Fruit fly (Drosophila melanogaster): ENCODE measurements around the gene Ugt36D1.

Gene Ugt36D1

DNA sequence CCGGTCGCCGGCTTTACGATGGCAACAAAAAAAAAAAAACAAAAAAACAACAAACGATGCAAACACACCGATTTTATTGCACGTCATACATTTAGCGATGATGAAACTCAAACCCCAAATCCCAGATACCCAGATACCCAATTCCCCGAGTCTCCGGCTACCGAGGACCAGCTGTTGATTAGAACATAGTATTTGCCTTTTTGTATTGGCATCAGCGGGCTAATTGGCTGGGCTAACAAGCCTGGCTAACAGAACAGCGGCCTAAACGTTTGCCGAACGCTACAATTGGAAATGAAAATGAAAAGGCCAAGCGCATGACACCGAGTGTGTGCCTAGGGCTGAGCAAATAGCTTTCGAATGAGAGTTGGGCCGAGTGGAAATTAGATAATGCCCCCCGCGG, 41.6 kb downstream of the Ugt36D1 start:
- TF ChIP-seq CG8478 (optimal IDR thresholded peaks at IDR 0.05), result no peak
- TF ChIP-seq CTCF (optimal IDR thresholded peaks at IDR 0.05), result no peak

DNA sequence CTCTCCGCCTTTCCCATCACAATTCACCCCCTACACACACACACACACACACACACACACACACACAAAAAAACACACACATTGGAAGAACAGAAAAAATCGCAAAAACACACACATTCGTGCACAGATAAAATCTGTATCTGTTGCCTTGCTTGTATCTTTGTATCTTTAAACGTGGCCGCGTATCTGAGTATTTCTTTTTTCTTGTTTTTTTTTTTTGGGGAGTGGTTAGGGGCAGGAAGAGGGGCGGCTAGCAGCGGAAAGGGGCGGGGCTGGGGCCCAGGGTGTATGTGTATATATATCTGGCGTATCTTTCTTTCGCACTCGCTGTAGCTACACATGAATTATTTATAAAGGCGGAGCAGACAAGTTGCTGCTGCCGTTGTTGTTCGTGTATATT, 43.2 kb downstream of the Ugt36D1 start:
- TF ChIP-seq CTCF (optimal IDR thresholded peaks at IDR 0.05) (no peak), CG8478 (optimal IDR thresholded peaks at IDR 0.05) (no peak)

DNA sequence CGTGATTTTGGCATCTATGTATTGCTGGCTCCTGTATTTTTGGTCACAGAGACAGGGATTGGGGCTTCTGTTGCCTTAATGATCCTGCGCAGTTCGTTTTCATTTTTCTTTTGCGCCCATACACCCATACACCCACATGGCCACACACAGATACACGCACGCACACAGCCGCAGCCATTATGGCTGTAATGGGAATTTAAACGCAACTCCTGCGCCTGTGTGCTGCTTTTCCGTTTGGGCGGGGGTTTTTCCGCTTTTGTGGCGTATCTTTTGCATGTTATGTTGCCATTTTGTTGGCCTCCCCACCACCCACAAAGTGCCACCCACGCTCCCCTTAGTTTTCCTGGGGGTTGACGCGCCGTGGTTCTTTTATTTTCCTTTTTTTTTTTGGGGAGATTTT, 44.5 kb downstream of the Ugt36D1 start:
- TF ChIP-seq CTCF (optimal IDR thresholded peaks at IDR 0.05) (no peak), CG8478 (optimal IDR thresholded peaks at IDR 0.05) (no peak)

DNA sequence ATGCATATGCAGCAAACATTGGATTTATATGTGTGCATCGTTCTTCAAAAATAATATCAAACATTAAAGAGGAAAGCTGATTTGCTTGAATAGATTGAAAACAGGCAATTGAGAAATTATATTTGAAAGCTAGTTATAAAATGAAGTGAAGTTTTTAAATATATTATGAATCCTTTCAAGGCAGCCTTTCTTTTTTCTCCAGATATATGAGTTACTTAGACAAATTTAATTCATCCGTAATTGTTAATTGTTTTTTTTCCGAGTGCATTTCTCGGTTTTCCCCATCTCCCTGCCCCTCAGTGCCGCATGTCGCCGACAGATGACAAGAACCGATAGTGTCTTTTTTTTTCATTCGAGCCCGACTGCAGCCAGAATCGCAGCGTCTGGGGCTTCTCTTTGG, 48.5 kb downstream of the Ugt36D1 start:
- no peak for TF ChIP-seq CTCF (optimal IDR thresholded peaks at IDR 0.05)
- no peak for TF ChIP-seq CG8478 (optimal IDR thresholded peaks at IDR 0.05)

DNA sequence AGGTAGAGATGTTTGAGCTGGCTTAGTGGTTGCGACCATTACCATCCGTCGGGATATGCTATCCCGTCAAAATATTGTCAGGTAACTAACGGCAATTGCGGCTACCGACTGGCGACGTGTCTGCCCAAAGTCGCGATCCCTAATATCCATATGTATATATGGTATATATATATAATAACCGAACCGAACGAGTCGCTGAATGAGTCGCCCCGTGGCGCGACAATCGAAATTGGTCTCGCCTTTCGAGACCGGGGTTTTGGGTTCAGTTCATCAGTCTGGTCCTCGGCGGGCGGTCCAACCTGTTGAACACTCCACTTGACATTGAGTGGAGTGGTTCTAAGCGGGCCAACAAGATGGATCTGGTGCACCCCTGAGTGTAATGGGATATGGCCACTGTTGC, 51.9 kb downstream of the Ugt36D1 start:
- TF ChIP-seq CTCF (optimal IDR thresholded peaks at IDR 0.05) (no peak), CG8478 (optimal IDR thresholded peaks at IDR 0.05) (no peak)
